Worm (Caenorhabditis elegans): Measurements from ENCODE around the gene C13E3.1.

Gene C13E3.1

ce11 chrX:8939389-8939788 is 46.5 kb downstream of the C13E3.1 start (continued):
- TF ChIP-seq B0035.1 (tag; optimal IDR thresholded peaks at IDR 0.05), result peak; percentile 18
- no peak for TF ChIP-seq dpff-1 (tag; optimal IDR thresholded peaks at IDR 0.05)
- TF ChIP-seq hmg-1.2 (GFP tag; IDR thresholded peaks at IDR 0.05), result peak; percentile 53
- TF ChIP-seq Y79H2A.3 (GFP tag; conservative IDR thresholded peaks at IDR 0.05), result no peak
- TF ChIP-seq bed-1 (GFP tag; IDR thresholded peaks at IDR 0.05), result no peak
- TF ChIP-seq C06A6.2 (GFP tag; conservative IDR thresholded peaks at IDR 0.05), result no peak
- peak; percentile 37 for TF ChIP-seq snpc-1.3 (tag; optimal IDR thresholded peaks at IDR 0.05; ENCODE audit: insufficient read depth)
- TF ChIP-seq hsf-1 (GFP tag; IDR thresholded peaks at IDR 0.05), result no peak
- TF ChIP-seq egl-18 (GFP tag; IDR thresholded peaks at IDR 0.05), result no peak
- no peak for TF ChIP-seq hrde-1 (tag; optimal IDR thresholded peaks at IDR 0.05; ENCODE audit: borderline replicate concordance)
- no peak for TF ChIP-seq lir-1 (GFP tag; conservative IDR thresholded peaks at IDR 0.05)
- no peak for TF ChIP-seq C17E4.6 (GFP tag; IDR thresholded peaks at IDR 0.05)
- TF ChIP-seq lin-54 (GFP tag; optimal IDR thresholded peaks at IDR 0.05), result peak; percentile 39
- no peak for TF ChIP-seq lsy-27 (tag; optimal IDR thresholded peaks at IDR 0.05; ENCODE audit: borderline replicate concordance, insufficient read depth)
- 0 out of 2 replicates have a peak, but pooled peaks have one; percentile 32 for TF ChIP-seq aptf-3 (GFP tag; IDR thresholded peaks at IDR 0.05)
- TF ChIP-seq let-607 (tag; optimal IDR thresholded peaks at IDR 0.05), result peak in 1 of 2 experiments; percentile 18
- TF ChIP-seq snpc-4 (GFP tag; optimal IDR thresholded peaks at IDR 0.05), result no peak
- peak in 2 of 4 experiments; percentile 9 to 66 for TF ChIP-seq snpc-4 (tag; optimal IDR thresholded peaks at IDR 0.05)
- no peak for TF ChIP-seq ztf-6 (GFP tag; IDR thresholded peaks at IDR 0.05)
- no peak for TF ChIP-seq cebp-1 (GFP tag; IDR thresholded peaks at IDR 0.05)
- TF ChIP-seq cebp-1 (tag; optimal IDR thresholded peaks at IDR 0.05), result peak; percentile 43
- TF ChIP-seq ceh-58 (GFP tag; IDR thresholded peaks at IDR 0.05), result no peak
- no peak for TF ChIP-seq atf-7 (tag; optimal IDR thresholded peaks at IDR 0.05)
- no peak for TF ChIP-seq tbx-9 (tag; optimal IDR thresholded peaks at IDR 0.05; ENCODE audit: borderline replicate concordance)
- peak; percentile 72 for TF ChIP-seq B0261.1 (tag; optimal IDR thresholded peaks at IDR 0.05)
- peak; percentile 67; the same call in 1 of the 2 replicates for TF ChIP-seq ztf-25 (GFP tag; IDR thresholded peaks at IDR 0.05)
- peak; percentile 4 for TF ChIP-seq ceh-79 (tag; optimal IDR thresholded peaks at IDR 0.05)
- peak; percentile 75 for TF ChIP-seq die-1 (tag; optimal IDR thresholded peaks at IDR 0.05)
- no peak; the same call in 1 of the 2 replicates for TF ChIP-seq madf-6 (GFP tag; IDR thresholded peaks at IDR 0.05)
- TF ChIP-seq attf-3 (GFP tag; conservative IDR thresholded peaks at IDR 0.05), result no peak
- TF ChIP-seq snpc-3.4 (tag; optimal IDR thresholded peaks at IDR 0.05), result peak; percentile 65
- TF ChIP-seq tbp1 (GFP tag; optimal IDR thresholded peaks at IDR 0.05), result peak; percentile 89
- no peak for TF ChIP-seq K12H6.12 (tag; optimal IDR thresholded peaks at IDR 0.05)
- peak; percentile 75; the same call in 1 of the 2 replicates for TF ChIP-seq ceh-40 (GFP tag; IDR thresholded peaks at IDR 0.05)
- TF ChIP-seq somi-1 (GFP tag; optimal IDR thresholded peaks at IDR 0.05), result no peak
- no peak for TF ChIP-seq nhr-80 (tag; optimal IDR thresholded peaks at IDR 0.05)
- TF ChIP-seq hlh-12 (tag; optimal IDR thresholded peaks at IDR 0.05), result peak; percentile 13
- no peak for TF ChIP-seq madf-8 (GFP tag; conservative IDR thresholded peaks at IDR 0.05)
- TF ChIP-seq F55B11.4 (tag; optimal IDR thresholded peaks at IDR 0.05; ENCODE audit: borderline replicate concordance, insufficient read depth), result no peak
- TF ChIP-seq K11D2.4 (GFP tag; IDR thresholded peaks at IDR 0.05), result no peak
- TF ChIP-seq Y95B8A.8 (GFP tag; IDR thresholded peaks at IDR 0.05), result no peak
- no peak for TF ChIP-seq F49E8.2 (tag; optimal IDR thresholded peaks at IDR 0.05; ENCODE audit: insufficient read depth)
- peak; percentile 33 for TF ChIP-seq mes-4 (tag; optimal IDR thresholded peaks at IDR 0.05)
- no peak for TF ChIP-seq ztf-28 (GFP tag; IDR thresholded peaks at IDR 0.05)
- TF ChIP-seq F23B12.7 (tag; optimal IDR thresholded peaks at IDR 0.05; ENCODE audit: insufficient read depth), result no peak
- TF ChIP-seq sea-2 (GFP tag; IDR thresholded peaks at IDR 0.05), result no peak
- TF ChIP-seq bed-2 (GFP tag; IDR thresholded peaks at IDR 0.05), result no peak
- TF ChIP-seq chd-7 (tag; optimal IDR thresholded peaks at IDR 0.05), result no peak

Data from whole organism, young adult.